Worm (Caenorhabditis elegans): ENCODE data around the gene F56B3.11.

The F56B3.11 gene

ce11 chrIV:804802-805201 lies 8.4 kb upstream of the F56B3.11 start, which contains the start of gene Y55F3BL.4:
Gene Y55F3BL.4 (plus strand): TSS chrIV:805102.
- no peak for TF ChIP-seq snu-23 (GFP tag; optimal IDR thresholded peaks at IDR 0.05)
- no peak for TF ChIP-seq rnt-1 (tag; optimal IDR thresholded peaks at IDR 0.05)
- TF ChIP-seq C04F5.9 (tag; optimal IDR thresholded peaks at IDR 0.05), result no peak
- no peak for TF ChIP-seq F16B12.6 (tag; optimal IDR thresholded peaks at IDR 0.05)
- no peak for TF ChIP-seq hpl-2 (GFP tag; optimal IDR thresholded peaks at IDR 0.05)
- TF ChIP-seq mef-2 (tag; optimal IDR thresholded peaks at IDR 0.05), result no peak
- TF ChIP-seq efl-1 (optimal IDR thresholded peaks at IDR 0.05), result no peak
- no peak for TF ChIP-seq efl-1 (GFP tag; optimal IDR thresholded peaks at IDR 0.05 in 1 of 2)
- TF ChIP-seq unc-130 (tag; optimal IDR thresholded peaks at IDR 0.05), result no peak
- TF ChIP-seq unc-30 (tag; optimal IDR thresholded peaks at IDR 0.05), result no peak
- TF ChIP-seq nhr-47 (tag; optimal IDR thresholded peaks at IDR 0.05), result no peak
- TF ChIP-seq hlh-4 (tag; optimal IDR thresholded peaks at IDR 0.05), result no peak
- TF ChIP-seq egl-27 (tag; optimal IDR thresholded peaks at IDR 0.05), result no peak
- no peak for TF ChIP-seq ama-1 (optimal IDR thresholded peaks at IDR 0.05)
- TF ChIP-seq tlp-1 (tag; optimal IDR thresholded peaks at IDR 0.05), result no peak
- no peak for TF ChIP-seq nhr-28 (tag; optimal IDR thresholded peaks at IDR 0.05)
- TF ChIP-seq ztf-11 (tag; optimal IDR thresholded peaks at IDR 0.05), result no peak
- no peak for TF ChIP-seq C34B4.2 (tag; optimal IDR thresholded peaks at IDR 0.05)
- TF ChIP-seq snpc-4 (tag; optimal IDR thresholded peaks at IDR 0.05), result no peak
- no peak for TF ChIP-seq swsn-7 (tag; optimal IDR thresholded peaks at IDR 0.05)
- no peak for TF ChIP-seq lin-39 (tag; optimal IDR thresholded peaks at IDR 0.05)

ce11 chrIV:801162-801561 lies 4.8 kb upstream of the F56B3.11 start:
- TF ChIP-seq ceh-63 (GFP tag; optimal IDR thresholded peaks at IDR 0.05), result no peak
- TF ChIP-seq nhr-71 (tag; optimal IDR thresholded peaks at IDR 0.05), result no peak
- TF ChIP-seq ceh-90 (tag; optimal IDR thresholded peaks at IDR 0.05), result no peak
- no peak for TF ChIP-seq mdl-1 (tag; optimal IDR thresholded peaks at IDR 0.05)
- no peak for TF ChIP-seq pqm-1 (tag; optimal IDR thresholded peaks at IDR 0.05)
- no peak for TF ChIP-seq efl-1 (optimal IDR thresholded peaks at IDR 0.05)
- no peak for TF ChIP-seq efl-1 (GFP tag; optimal IDR thresholded peaks at IDR 0.05 in 1 of 2)
- TF ChIP-seq lin-39 (tag; optimal IDR thresholded peaks at IDR 0.05), result no peak
- TF ChIP-seq fos-1 (tag; optimal IDR thresholded peaks at IDR 0.05), result no peak
- TF ChIP-seq fkh-10 (GFP tag; optimal IDR thresholded peaks at IDR 0.05), result no peak
- no peak for TF ChIP-seq skn-1 (tag; optimal IDR thresholded peaks at IDR 0.05)
- TF ChIP-seq egl-27 (tag; optimal IDR thresholded peaks at IDR 0.05), result no peak
- no peak for TF ChIP-seq sox-4 (tag; optimal IDR thresholded peaks at IDR 0.05)
- TF ChIP-seq alr-1 (tag; optimal IDR thresholded peaks at IDR 0.05; ENCODE audit: borderline replicate concordance), result no peak
- no peak for TF ChIP-seq efl-3 (GFP tag; optimal IDR thresholded peaks at IDR 0.05)

ce11 chrIV:800518-800917 lies 4.1 kb upstream of the F56B3.11 start, which contains the start of gene mrpl-46:
Gene mrpl-46 (plus strand): TSS chrIV:800818.
- no peak for TF ChIP-seq elt-3 (tag; optimal IDR thresholded peaks at IDR 0.05)
- TF ChIP-seq mdl-1 (tag; optimal IDR thresholded peaks at IDR 0.05), result no peak
- TF ChIP-seq aha-1 (tag; optimal IDR thresholded peaks at IDR 0.05), result no peak
- TF ChIP-seq nhr-28 (tag; optimal IDR thresholded peaks at IDR 0.05), result no peak

- TF ChIP-seq sptf-1 (tag; optimal IDR thresholded peaks at IDR 0.05) (no peak), C34B4.2 (tag; optimal IDR thresholded peaks at IDR 0.05) (no peak), aly-2 (tag; optimal IDR thresholded peaks at IDR 0.05) (no peak), efl-1 (optimal IDR thresholded peaks at IDR 0.05) (peak; percentile 9 to 22), efl-1 (GFP tag; optimal IDR thresholded peaks at IDR 0.05 in 1 of 2) (peak in 1 of 2 experiments; percentile 26), dsc-1 (tag; optimal IDR thresholded peaks at IDR 0.05) (no peak), F16B12.6 (tag; optimal IDR thresholded peaks at IDR 0.05) (peak; percentile 58), vab-15 (tag; optimal IDR thresholded peaks at IDR 0.05) (no peak), ztf-4 (tag; optimal IDR thresholded peaks at IDR 0.05) (no peak), C04F5.9 (tag; optimal IDR thresholded peaks at IDR 0.05) (no peak)
Observed at ce11 chrIV:795383-795872, 943 bp downstream of the F56B3.11 start, which contains the start of gene skr-18. Gene skr-18 (minus strand): TSS chrIV:795433.
